Fruit fly (Drosophila melanogaster) whole organism, wandering third instar larva: Measurements from ENCODE around the gene CG33648.

ENCODE experiments used
- Abd-B ChIP-seq: fragments of >200 bp; optimal IDR thresholded peaks from 2 replicates; lab custom pipeline; 2017; ENCODE audit warnings: missing biosample characterization, missing genetic modification characterization
- Dfd ChIP-seq: fragments of >200 bp; optimal IDR thresholded peaks from 2 replicates; lab custom pipeline; 2017; ENCODE audit warnings: missing biosample characterization, missing genetic modification characterization
- HLH106 ChIP-seq: fragments of 200-800 bp; optimal IDR thresholded peaks from 3 replicates; lab custom pipeline; 2019; ENCODE audit warnings: missing biosample characterization, mild to moderate bottlenecking, missing genetic modification characterization, moderate library complexity
- Hnf4 ChIP-seq: fragments of 200-800 bp; sonication (Bioruptor generic); optimal IDR thresholded peaks from 2 replicates; lab custom pipeline; 2016; ENCODE audit warnings: missing biosample characterization, mild to moderate bottlenecking, missing genetic modification characterization
- Hr78 ChIP-seq: fragments of >200 bp; optimal IDR thresholded peaks from 2 replicates; lab custom pipeline; 2017; ENCODE audit warnings: missing biosample characterization, missing genetic modification characterization
- Hr83 ChIP-seq: fragments of 200-300 bp; sonication (Bioruptor generic); optimal IDR thresholded peaks from 2 replicates; lab custom pipeline; 2016; ENCODE audit warnings: missing biosample characterization, mild to moderate bottlenecking, missing genetic modification characterization, moderate library complexity; ENCODE audit not compliant: poor library complexity, severe bottlenecking
- N ChIP-seq: fragments of >200 bp; optimal IDR thresholded peaks from 2 replicates; lab custom pipeline; 2018; ENCODE audit warnings: missing biosample characterization, missing external identifiers, missing genetic modification characterization
- Sp1 ChIP-seq: fragments of 200-800 bp; sonication (Bioruptor generic); optimal IDR thresholded peaks from 3 replicates; lab custom pipeline; 2019; ENCODE audit warnings: missing biosample characterization, mild to moderate bottlenecking, missing genetic modification characterization, moderate library complexity
- Vsx2 ChIP-seq: fragments of 200-300, 225-300 bp; sonication (Bioruptor generic); optimal IDR thresholded peaks from 2 replicates; lab custom pipeline; 2018; ENCODE audit warnings: missing biosample characterization, missing genetic modification characterization; ENCODE audit not compliant: partially characterized antibody
- tai ChIP-seq: sonication (Bioruptor generic); optimal IDR thresholded peaks from 2 replicates; lab custom pipeline; 2016; ENCODE audit warnings: missing biosample characterization, missing genetic modification characterization

dm6 chr2L:14521472-14521871 is 2.6 kb upstream of the CG33648 start:
- no peak for TF ChIP-seq N (GFP tag; lab: Kevin White, UChicago)
- TF ChIP-seq HLH106 (tag; lab: Kevin White, UChicago) = no peak
- no peak for TF ChIP-seq Dfd
- no peak for TF ChIP-seq tai
- no peak for TF ChIP-seq Abd-B
- TF ChIP-seq Hr83 = no peak
- TF ChIP-seq Hnf4 (GFP tag; lab: Kevin White, UChicago) = no peak
- TF ChIP-seq Hr78 = no peak
- TF ChIP-seq Sp1 = no peak
- TF ChIP-seq Vsx2 (GFP tag; lab: Kevin White, UChicago) = no peak
